Worm (Caenorhabditis elegans) whole organism, L3 larva: Measurements from ENCODE around the gene W02H5.2.

Experiments
- R02D3.7 ChIP-seq: fragments of 150-350 bp; optimal IDR thresholded peaks from 2 replicates; lab custom pipeline; 2014; ENCODE audit warnings: missing biosample characterization, missing genetic modification characterization
- ama-1 ChIP-seq: fragments of 150-350 bp; optimal IDR thresholded peaks from 2 replicates; lab custom pipeline; 2018
- hmg-11 ChIP-seq: sonication (generic microtip); optimal IDR thresholded peaks from 2 replicates; lab custom pipeline; 2016; ENCODE audit warnings: missing genetic modification characterization, missing compliant biosample characterization
- jun-1 ChIP-seq: fragments of 150-350 bp; optimal IDR thresholded peaks from 2 replicates; lab custom pipeline; 2014; ENCODE audit warnings: missing biosample characterization, missing genetic modification reagents, missing genetic modification characterization
- nfya-1 ChIP-seq: sonication (generic microtip); optimal IDR thresholded peaks from 2 replicates; lab custom pipeline; 2017; ENCODE audit warnings: missing genetic modification characterization, mild to moderate bottlenecking, missing compliant biosample characterization, antibody characterized with exemption, moderate library complexity; ENCODE audit not compliant: insufficient read depth
- unc-62 ChIP-seq: fragments of 150-350 bp; sonication (generic microtip); optimal IDR thresholded peaks from 4 replicates; lab custom pipeline; 2014; ENCODE audit warnings: missing biosample characterization, missing genetic modification reagents, missing genetic modification characterization

DNA sequence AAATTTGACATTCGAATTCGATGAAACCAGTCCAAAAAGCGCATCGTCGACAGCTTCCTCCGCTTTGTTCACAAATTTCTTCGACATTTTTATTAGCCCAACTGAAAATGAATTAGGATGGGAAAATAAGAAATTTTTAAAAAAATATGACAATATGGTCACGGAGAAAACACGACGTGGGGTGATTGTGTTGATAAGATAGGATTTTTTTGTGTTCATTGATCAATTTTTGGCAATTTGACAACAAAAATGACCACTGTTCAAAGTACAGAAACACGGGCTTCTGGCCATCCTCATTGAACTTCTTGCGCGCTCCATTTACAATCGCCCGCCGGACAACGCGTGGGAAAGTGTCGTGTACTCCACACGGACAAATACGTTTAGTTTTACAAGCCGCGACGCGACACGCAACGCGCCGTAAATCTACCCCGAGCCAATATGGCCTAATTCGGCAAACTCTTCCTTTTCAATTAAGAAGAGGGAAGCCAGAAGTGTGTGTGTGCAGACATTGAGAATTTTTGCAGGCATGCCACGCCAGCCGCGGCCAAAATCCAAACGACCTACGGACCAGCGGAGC, 13.5 kb downstream of the W02H5.2 start, which contains the start of the genes W02H5.8 and angl-1:
- TF ChIP-seq unc-62 (GFP tag; lab: Kevin White, UChicago): no peak
- no peak for TF ChIP-seq R02D3.7
- TF ChIP-seq nfya-1 (tag; lab: Kevin White, UChicago): no peak
- TF ChIP-seq jun-1 (tag; lab: Kevin White, UChicago): no peak
- no peak for TF ChIP-seq hmg-11 (tag; lab: Kevin White, UChicago)
- TF ChIP-seq ama-1 (lab: Kevin White, UChicago): no peak
